Worm (Caenorhabditis elegans) whole organism, L3 larva: ENCODE results near the gene C14C11.1.

Experiments used
- R02D3.7 ChIP-seq: fragments of 150-350 bp; optimal IDR thresholded peaks from 2 replicates; lab custom pipeline; 2014; ENCODE audit warnings: missing biosample characterization, missing genetic modification characterization
- ZK546.5 ChIP-seq: sonication (generic microtip); optimal IDR thresholded peaks from 2 replicates; lab custom pipeline; 2017; ENCODE audit warnings: missing biosample characterization, missing genetic modification characterization
- aly-2 ChIP-seq: fragments of 150-350 bp; optimal IDR thresholded peaks from 2 replicates; lab custom pipeline; 2014; ENCODE audit warnings: missing biosample characterization, missing genetic modification characterization
- ama-1 ChIP-seq: fragments of 150-350 bp; optimal IDR thresholded peaks from 2 replicates; lab custom pipeline; 2018
- ceh-16 ChIP-seq: sonication (generic microtip); optimal IDR thresholded peaks from 2 replicates; lab custom pipeline; 2017; ENCODE audit warnings: missing biosample characterization, missing genetic modification characterization
- ceh-28 ChIP-seq: fragments of 150-350 bp; optimal IDR thresholded peaks from 2 replicates; lab custom pipeline; 2014; ENCODE audit warnings: missing biosample characterization, missing genetic modification reagents, missing genetic modification characterization
- ceh-82 ChIP-seq: fragments of 150-350 bp; optimal IDR thresholded peaks from 2 replicates; lab custom pipeline; 2014; ENCODE audit warnings: missing biosample characterization, missing genetic modification characterization
- egl-27 ChIP-seq: sonication (generic microtip); optimal IDR thresholded peaks from 4 replicates; lab custom pipeline; 2017; ENCODE audit warnings: missing biosample characterization, missing genetic modification reagents, missing genetic modification characterization
- elt-1 ChIP-seq: fragments of 150-350 bp; optimal IDR thresholded peaks from 2 replicates; lab custom pipeline; 2014; ENCODE audit warnings: missing biosample characterization, missing genetic modification characterization
- elt-2 ChIP-seq: sonication (generic microtip); optimal IDR thresholded peaks from 2 replicates; lab custom pipeline; 2016; ENCODE audit warnings: missing genetic modification reagents, mild to moderate bottlenecking, missing genetic modification characterization, missing compliant biosample characterization
- fkh-10 ChIP-seq: sonication (generic microtip); optimal IDR thresholded peaks from 2 replicates; lab custom pipeline; 2017; ENCODE audit warnings: missing biosample characterization, missing genetic modification reagents, missing genetic modification characterization
- fkh-2 ChIP-seq: fragments of 150-350 bp; optimal IDR thresholded peaks from 2 replicates; lab custom pipeline; 2014; ENCODE audit warnings: missing biosample characterization, missing genetic modification reagents, missing genetic modification characterization
- fos-1 ChIP-seq: fragments of 150-350 bp; optimal IDR thresholded peaks from 2 replicates; lab custom pipeline; 2014; ENCODE audit warnings: missing biosample characterization, missing genetic modification characterization
- hmg-11 ChIP-seq: sonication (generic microtip); optimal IDR thresholded peaks from 2 replicates; lab custom pipeline; 2016; ENCODE audit warnings: missing genetic modification characterization, missing compliant biosample characterization
- jun-1 ChIP-seq: fragments of 150-350 bp; optimal IDR thresholded peaks from 2 replicates; lab custom pipeline; 2014; ENCODE audit warnings: missing biosample characterization, missing genetic modification reagents, missing genetic modification characterization
- lin-39 ChIP-seq: fragments of 150-350 bp; optimal IDR thresholded peaks from 2 replicates; lab custom pipeline; 2018; ENCODE audit warnings: missing biosample characterization, missing genetic modification reagents, missing genetic modification characterization
- lsy-12 ChIP-seq: sonication (generic microtip); optimal IDR thresholded peaks from 2 replicates; lab custom pipeline; 2016; ENCODE audit warnings: mild to moderate bottlenecking, missing genetic modification characterization, missing compliant biosample characterization
- mml-1 ChIP-seq: fragments of 150-350 bp; sonication (generic microtip); optimal IDR thresholded peaks from 3 replicates; lab custom pipeline; 2014; ENCODE audit warnings: missing biosample characterization, missing genetic modification characterization
- nhr-11 ChIP-seq: fragments of 150-350 bp; optimal IDR thresholded peaks from 2 replicates; lab custom pipeline; 2014; ENCODE audit warnings: missing biosample characterization, missing genetic modification characterization
- nhr-12 ChIP-seq: fragments of 150-350 bp; optimal IDR thresholded peaks from 2 replicates; lab custom pipeline; 2014; ENCODE audit warnings: missing biosample characterization, missing genetic modification characterization
- nhr-23 ChIP-seq: fragments of 150-350 bp; optimal IDR thresholded peaks from 2 replicates; lab custom pipeline; 2014; ENCODE audit warnings: missing biosample characterization, missing genetic modification reagents, missing genetic modification characterization
- nhr-237 ChIP-seq: fragments of 150-350 bp; optimal IDR thresholded peaks from 2 replicates; lab custom pipeline; 2014; ENCODE audit warnings: missing biosample characterization, missing genetic modification characterization
- nhr-25 ChIP-seq: sonication (generic microtip); optimal IDR thresholded peaks from 2 replicates; lab custom pipeline; 2017; ENCODE audit warnings: missing biosample characterization, missing genetic modification characterization
- nhr-43 ChIP-seq: sonication (generic microtip); optimal IDR thresholded peaks from 2 replicates; lab custom pipeline; 2016; ENCODE audit warnings: mild to moderate bottlenecking, missing genetic modification characterization, missing compliant biosample characterization; ENCODE audit not compliant: poor library complexity, severe bottlenecking
- nhr-67 ChIP-seq: fragments of 150-350 bp; optimal IDR thresholded peaks from 2 replicates; lab custom pipeline; 2014; ENCODE audit warnings: missing biosample characterization, missing genetic modification characterization
- nhr-76 ChIP-seq: fragments of 150-350 bp; sonication (generic microtip); optimal IDR thresholded peaks from 5 replicates; lab custom pipeline; 2014; ENCODE audit warnings: missing biosample characterization, missing genetic modification characterization
- nhr-77 ChIP-seq: fragments of 150-350 bp; optimal IDR thresholded peaks from 2 replicates; lab custom pipeline; 2014; ENCODE audit warnings: missing biosample characterization, missing genetic modification characterization
- pha-4 ChIP-seq: fragments of 150-350 bp; optimal IDR thresholded peaks from 2 replicates; lab custom pipeline; 2014; ENCODE audit warnings: missing biosample characterization, missing genetic modification reagents, missing genetic modification characterization
- pqm-1 ChIP-seq: fragments of 150-350 bp; optimal IDR thresholded peaks from 2 replicates; lab custom pipeline; 2017; ENCODE audit warnings: missing biosample characterization, missing genetic modification characterization, inconsistent platforms
- sea-2 ChIP-seq: fragments of 150-350 bp; sonication (generic microtip); optimal IDR thresholded peaks from 4 replicates; lab custom pipeline; 2014; ENCODE audit warnings: missing biosample characterization, missing genetic modification reagents, missing genetic modification characterization
- skn-1 ChIP-seq: fragments of 150-350 bp; optimal IDR thresholded peaks from 2 replicates; lab custom pipeline; 2014; ENCODE audit warnings: missing biosample characterization, missing genetic modification characterization
- snpc-4 ChIP-seq: fragments of 150-350 bp; optimal IDR thresholded peaks from 2 replicates; lab custom pipeline; 2014; ENCODE audit warnings: missing biosample characterization, missing genetic modification characterization
- tbx-2 ChIP-seq: sonication (generic microtip); optimal IDR thresholded peaks from 2 replicates; lab custom pipeline; 2016; ENCODE audit warnings: mild to moderate bottlenecking, missing genetic modification characterization, missing compliant biosample characterization
- unc-39 ChIP-seq: sonication (generic microtip); optimal IDR thresholded peaks from 4 replicates; lab custom pipeline; 2017; ENCODE audit warnings: missing biosample characterization, missing genetic modification characterization
- ztf-11 ChIP-seq: fragments of 150-350 bp; optimal IDR thresholded peaks from 2 replicates; lab custom pipeline; 2014; ENCODE audit warnings: missing biosample characterization, missing genetic modification characterization
- ztf-4 ChIP-seq: fragments of 150-350 bp; optimal IDR thresholded peaks from 2 replicates; lab custom pipeline; 2014; ENCODE audit warnings: missing biosample characterization, missing genetic modification characterization

C14C11.1 gene

DNA sequence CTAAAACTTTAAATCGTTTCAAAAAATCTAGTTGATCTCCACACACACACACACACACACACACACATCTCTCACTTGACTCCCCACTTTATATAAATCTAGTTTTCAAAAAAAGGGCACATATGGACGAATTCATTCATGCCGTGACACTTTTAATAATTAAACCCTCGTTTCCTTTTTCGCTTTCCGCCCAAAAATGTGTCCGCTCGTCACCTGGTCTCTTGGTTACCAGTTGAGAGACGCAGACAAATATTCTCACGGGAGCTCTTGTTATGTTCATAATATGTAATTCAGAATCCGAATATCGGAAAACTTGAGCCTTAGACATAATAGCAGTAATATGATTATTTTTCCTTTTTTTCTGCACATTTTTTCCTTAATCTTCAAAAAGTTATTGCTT is 11.5 kb upstream of the C14C11.1 start:
- TF ChIP-seq nhr-12 (tag; lab: Kevin White, UChicago) (no peak), pha-4 (no peak)

ce11 chrV:5653990-5654499 is 9.4 kb upstream of the C14C11.1 start, which contains the start of gene hex-2:
hex-2 (plus strand) TSS chrV:5654449.
- TF ChIP-seq pha-4 (peak; percentile 13), R02D3.7 (tag; lab: Kevin White, UChicago) (no peak), lin-39 (no peak), ztf-11 (no peak), fkh-2 (tag; lab: Kevin White, UChicago) (no peak), lsy-12 (tag; lab: Kevin White, UChicago) (no peak), fos-1 (tag; lab: Kevin White, UChicago) (no peak), pqm-1 (peak; percentile 56), ama-1 (lab: Kevin White, UChicago) (no peak), elt-2 (tag; lab: Kevin White, UChicago) (peak; percentile 45)
- TF ChIP-seq, all 47 proteins: peak for 3

ce11 chrV:5660604-5661209 is 2.7 kb upstream of the C14C11.1 start, which contains the start of the genes mut-14 and C14C11.2:
mut-14 (minus strand) TSS chrV:5660704.
C14C11.2 (plus strand) TSS chrV:5661159.
- TF ChIP-seq nhr-12 (tag; lab: Kevin White, UChicago) (no peak), ama-1 (lab: Kevin White, UChicago) (no peak), aly-2 (no peak), ztf-11 (no peak), unc-39 (tag; lab: Kevin White, UChicago) (no peak), nhr-76 (no peak), nhr-77 (tag; lab: Kevin White, UChicago) (no peak), nhr-23 (tag; lab: Kevin White, UChicago) (no peak), hmg-11 (tag; lab: Kevin White, UChicago) (no peak), ztf-4 (tag; lab: Kevin White, UChicago) (no peak), ceh-28 (tag; lab: Kevin White, UChicago) (no peak), ZK546.5 (no peak), mml-1 (tag; lab: Kevin White, UChicago) (no peak), ceh-82 (no peak), nhr-237 (tag; lab: Kevin White, UChicago) (no peak), nhr-11 (tag; lab: Kevin White, UChicago) (no peak), ceh-16 (tag; lab: Kevin White, UChicago) (no peak), sea-2 (no peak), elt-2 (tag; lab: Kevin White, UChicago) (no peak)

- TF ChIP-seq ztf-4 (tag; lab: Kevin White, UChicago) (no peak), nhr-25 (tag; lab: Kevin White, UChicago) (no peak), ceh-82 (no peak), egl-27 (tag; lab: Kevin White, UChicago) (no peak), ceh-28 (tag; lab: Kevin White, UChicago) (no peak), hmg-11 (tag; lab: Kevin White, UChicago) (no peak), jun-1 (tag; lab: Kevin White, UChicago) (no peak), elt-2 (tag; lab: Kevin White, UChicago) (no peak), elt-1 (tag; lab: Kevin White, UChicago) (no peak), nhr-23 (tag; lab: Kevin White, UChicago) (no peak), nhr-43 (tag; lab: Kevin White, UChicago) (no peak), nhr-76 (no peak), ama-1 (lab: Kevin White, UChicago) (no peak)
Measured at ce11 chrV:5666036-5666729, 2.8 kb downstream of the C14C11.1 start, which contains the start of gene C14C11.7. C14C11.7 (minus strand) TSS chrV:5666086.

- peak; percentile 36 for TF ChIP-seq nhr-23 (tag; lab: Kevin White, UChicago)
- TF ChIP-seq ZK546.5, result no peak
- TF ChIP-seq snpc-4 (tag; lab: Kevin White, UChicago), result no peak
- no peak for TF ChIP-seq fkh-10 (GFP tag; lab: Kevin White, UChicago)
- no peak for TF ChIP-seq nhr-12 (tag; lab: Kevin White, UChicago)
- no peak for TF ChIP-seq skn-1 (tag; lab: Kevin White, UChicago)
- peak; percentile 6 for TF ChIP-seq elt-2 (tag; lab: Kevin White, UChicago)
- TF ChIP-seq nhr-43 (tag; lab: Kevin White, UChicago), result peak; percentile 86
- peak; percentile 64 for TF ChIP-seq nhr-77 (tag; lab: Kevin White, UChicago)
- TF ChIP-seq egl-27 (tag; lab: Kevin White, UChicago), result no peak
- TF ChIP-seq lin-39, result no peak
- no peak for TF ChIP-seq nhr-67 (tag; lab: Kevin White, UChicago)
- TF ChIP-seq tbx-2 (tag; lab: Kevin White, UChicago), result peak; percentile 31
- TF ChIP-seq pqm-1, result no peak
- TF ChIP-seq lsy-12 (tag; lab: Kevin White, UChicago), result peak; percentile 71
- no peak for TF ChIP-seq sea-2
Measured at ce11 chrV:5667337-5667736, 3.9 kb downstream of the C14C11.1 start.
